Fruit fly (Drosophila melanogaster) whole organism, prepupa: ENCODE measurements around the gene CG33003.

Source experiments
- Blimp-1 ChIP-seq: fragments of 200-800 bp; sonication (Bioruptor generic); optimal IDR thresholded peaks from 3 replicates; lab custom pipeline; 2017; ENCODE audit warnings: missing biosample characterization, missing genetic modification characterization, mild to moderate bottlenecking, moderate library complexity, missing genetic modification reagents
- CG10631 ChIP-seq: fragments of 200-800 bp; sonication (Bioruptor generic); optimal IDR thresholded peaks from 2 replicates; lab custom pipeline; 2016; ENCODE audit warnings: missing biosample characterization, missing genetic modification characterization
- CG10669 ChIP-seq: fragments of 200-800 bp; sonication (Bioruptor generic); optimal IDR thresholded peaks from 3 replicates; lab custom pipeline; 2018; ENCODE audit warnings: missing biosample characterization, mild to moderate bottlenecking, missing genetic modification characterization, moderate library complexity
- CG11294 ChIP-seq: fragments of 200-800 bp; sonication (Bioruptor generic); IDR thresholded peaks from 2 replicates; pipeline ENCODE4 v1.3.6; 2022; ENCODE audit warnings: missing biosample characterization, missing genetic modification characterization
- CG11762 ChIP-seq: fragments of 200-800 bp; sonication (Bioruptor generic); optimal IDR thresholded peaks from 3 replicates; lab custom pipeline; 2016; ENCODE audit warnings: missing biosample characterization, missing genetic modification characterization; ENCODE audit not compliant: insufficient read depth
- CG11902 ChIP-seq: fragments of 200-800 bp; sonication (Bioruptor generic); optimal IDR thresholded peaks from 3 replicates; lab custom pipeline; 2016; ENCODE audit warnings: missing biosample characterization, missing genetic modification characterization
- CG15336 ChIP-seq: fragments of 200-800 bp; sonication (Bioruptor generic); IDR thresholded peaks from 2 replicates; pipeline ENCODE4 v1.3.6; 2022; ENCODE audit warnings: missing biosample characterization, missing genetic modification characterization
- CG1621 ChIP-seq: fragments of 200-800 bp; sonication (Bioruptor generic); optimal IDR thresholded peaks from 3 replicates; lab custom pipeline; 2018; ENCODE audit warnings: missing biosample characterization, mild to moderate bottlenecking, missing genetic modification characterization
- CG16779 ChIP-seq: fragments of 200-800 bp; sonication (Bioruptor generic); optimal IDR thresholded peaks from 3 replicates; lab custom pipeline; 2017; ENCODE audit warnings: missing biosample characterization, mild to moderate bottlenecking, missing genetic modification characterization
- CG3032 ChIP-seq: fragments of 200-800 bp; optimal IDR thresholded peaks from 2 replicates; lab custom pipeline; 2019; ENCODE audit warnings: missing biosample characterization, mild to moderate bottlenecking, missing genetic modification characterization, moderate library complexity
- CG31627 ChIP-seq: fragments of 200-800 bp; sonication (Bioruptor generic); optimal IDR thresholded peaks from 3 replicates; lab custom pipeline; 2016; ENCODE audit warnings: missing biosample characterization, missing genetic modification characterization
- CG32006 ChIP-seq: fragments of 200-800 bp; sonication (Bioruptor generic); optimal IDR thresholded peaks from 3 replicates; lab custom pipeline; 2017; ENCODE audit warnings: missing biosample characterization, mild to moderate bottlenecking, missing genetic modification characterization
- CG34406 ChIP-seq: fragments of 200-800 bp; sonication (Bioruptor generic); optimal IDR thresholded peaks from 3 replicates; lab custom pipeline; 2016; ENCODE audit warnings: missing biosample characterization, missing genetic modification characterization
- CG4318 ChIP-seq: fragments of 200-800 bp; sonication (Bioruptor generic); optimal IDR thresholded peaks from 3 replicates; lab custom pipeline; 2017; ENCODE audit warnings: missing biosample characterization, mild to moderate bottlenecking, missing genetic modification characterization
- CG6163 ChIP-seq: fragments of 200-800 bp; sonication (Bioruptor generic); IDR thresholded peaks from 3 replicates; pipeline ENCODE4 v1.3.6; 2022; ENCODE audit warnings: missing biosample characterization, missing genetic modification characterization
- CG6276 ChIP-seq: fragments of 200-800 bp; sonication (Bioruptor generic); optimal IDR thresholded peaks from 2 replicates; lab custom pipeline; 2017; ENCODE audit warnings: missing biosample characterization, mild to moderate bottlenecking, missing genetic modification characterization
- CG6792 ChIP-seq: fragments of 200-800 bp; sonication (Bioruptor generic); optimal IDR thresholded peaks from 3 replicates; lab custom pipeline; 2016; ENCODE audit warnings: missing biosample characterization, missing genetic modification characterization
- CG6808 ChIP-seq: fragments of 200-800 bp; sonication (Bioruptor generic); optimal IDR thresholded peaks from 3 replicates; lab custom pipeline; 2017; ENCODE audit warnings: missing biosample characterization, missing genetic modification characterization, mild to moderate bottlenecking, moderate library complexity, missing genetic modification reagents
- CG7368 ChIP-seq: fragments of 200-800 bp; sonication (Bioruptor generic); optimal IDR thresholded peaks from 3 replicates; lab custom pipeline; 2016; ENCODE audit warnings: missing biosample characterization, missing genetic modification characterization
- CG8119 ChIP-seq: fragments of 200-800 bp; sonication (Bioruptor generic); IDR thresholded peaks from 3 replicates; pipeline ENCODE4 v1.3.6; 2022; ENCODE audit warnings: missing biosample characterization, missing genetic modification characterization
- CG8319 ChIP-seq: fragments of 200-800 bp; sonication (Bioruptor generic); optimal IDR thresholded peaks from 3 replicates; lab custom pipeline; 2016; ENCODE audit warnings: missing biosample characterization, missing genetic modification characterization
- CG8632 ChIP-seq: fragments of 200-800 bp; sonication (Bioruptor generic); optimal IDR thresholded peaks from 3 replicates; lab custom pipeline; 2016; ENCODE audit warnings: missing biosample characterization, missing genetic modification characterization
- CG9139 ChIP-seq: fragments of 200-800 bp; sonication (Bioruptor generic); optimal IDR thresholded peaks from 3 replicates; lab custom pipeline; 2017; ENCODE audit warnings: missing biosample characterization, mild to moderate bottlenecking, missing genetic modification characterization
- Eip75B ChIP-seq: fragments of 200-800 bp; sonication (Bioruptor generic); optimal IDR thresholded peaks from 3 replicates; lab custom pipeline; 2016; ENCODE audit warnings: missing biosample characterization, missing genetic modification characterization
- Eip78C ChIP-seq: fragments of 200-800 bp; sonication (Bioruptor generic); peaks from one replicate; lab custom pipeline; 2016; ENCODE audit warnings: missing biosample characterization, missing genetic modification characterization
- Ets21C ChIP-seq: fragments of 200-800 bp; sonication (Bioruptor generic); optimal IDR thresholded peaks from 3 replicates; lab custom pipeline; 2016; ENCODE audit warnings: missing biosample characterization, missing genetic modification characterization
- Ets96B ChIP-seq: fragments of 200-800 bp; optimal IDR thresholded peaks from 2 replicates; lab custom pipeline; 2019; ENCODE audit warnings: missing biosample characterization, mild to moderate bottlenecking, missing genetic modification characterization, moderate library complexity
- Hr38 ChIP-seq: sonication (Bioruptor generic); optimal IDR thresholded peaks from 2 replicates; lab custom pipeline; 2016; ENCODE audit warnings: missing biosample characterization, missing genetic modification characterization
- Hr39 ChIP-seq: fragments of 200-800 bp; sonication (Bioruptor generic); optimal IDR thresholded peaks from 2 replicates; lab custom pipeline; 2016; ENCODE audit warnings: missing biosample characterization, missing genetic modification characterization
- Hr4 ChIP-seq: fragments of 200-800 bp; sonication (Bioruptor generic); optimal IDR thresholded peaks from 3 replicates; lab custom pipeline; 2016; ENCODE audit warnings: missing biosample characterization, missing genetic modification characterization
- Lpt ChIP-seq: fragments of 200-800 bp; sonication (Bioruptor generic); optimal IDR thresholded peaks from 3 replicates; lab custom pipeline; 2016; ENCODE audit warnings: missing biosample characterization, missing genetic modification characterization
- Met ChIP-seq: fragments of 200-800 bp; sonication (Bioruptor generic); optimal IDR thresholded peaks from 3 replicates; lab custom pipeline; 2016; ENCODE audit warnings: missing biosample characterization, missing genetic modification characterization
- OdsH ChIP-seq: fragments of 200-800 bp; sonication (Bioruptor generic); optimal IDR thresholded peaks from 3 replicates; lab custom pipeline; 2016; ENCODE audit warnings: missing biosample characterization, missing genetic modification characterization
- Smox ChIP-seq: fragments of 200-800 bp; sonication (Bioruptor generic); optimal IDR thresholded peaks from 3 replicates; lab custom pipeline; 2016; ENCODE audit warnings: missing biosample characterization, missing genetic modification characterization
- Sox102F ChIP-seq: fragments of 200-800 bp; sonication (Bioruptor generic); optimal IDR thresholded peaks from 2 replicates; lab custom pipeline; 2016; ENCODE audit warnings: missing biosample characterization, mild to moderate bottlenecking, missing genetic modification characterization
- Sox14 ChIP-seq: fragments of 200-800 bp; sonication (Bioruptor generic); optimal IDR thresholded peaks from 3 replicates; lab custom pipeline; 2016; ENCODE audit warnings: missing biosample characterization, missing genetic modification characterization
- Sox15 ChIP-seq: fragments of 200-800 bp; sonication (Bioruptor generic); optimal IDR thresholded peaks from 3 replicates; lab custom pipeline; 2016; ENCODE audit warnings: missing biosample characterization, missing genetic modification characterization
- achi ChIP-seq: fragments of 200-800 bp; sonication (Bioruptor generic); optimal IDR thresholded peaks from 3 replicates; lab custom pipeline; 2016; ENCODE audit warnings: missing biosample characterization, missing genetic modification characterization
- acj6 ChIP-seq: fragments of 200-800 bp; sonication (Bioruptor generic); optimal IDR thresholded peaks from 3 replicates; lab custom pipeline; 2016; ENCODE audit warnings: missing biosample characterization, missing genetic modification characterization
- cyc ChIP-seq: fragments of 200-800 bp; sonication (Bioruptor generic); optimal IDR thresholded peaks from 3 replicates; lab custom pipeline; 2016; ENCODE audit warnings: missing biosample characterization, missing genetic modification characterization
- dac ChIP-seq: fragments of 200-800 bp; sonication (Bioruptor generic); optimal IDR thresholded peaks from 2 replicates; lab custom pipeline; 2017; ENCODE audit warnings: missing biosample characterization, mild to moderate bottlenecking, missing genetic modification characterization
- eg ChIP-seq: fragments of 200-800 bp; sonication (Bioruptor generic); IDR thresholded peaks from 3 replicates; pipeline ENCODE4 v1.3.6; 2022; ENCODE audit warnings: missing biosample characterization, missing genetic modification characterization
- esn ChIP-seq: fragments of 200-800 bp; sonication (Bioruptor generic); optimal IDR thresholded peaks from 2 replicates; lab custom pipeline; 2016; ENCODE audit warnings: missing biosample characterization, mild to moderate bottlenecking, missing genetic modification characterization, moderate library complexity
- fd59A ChIP-seq: fragments of 200-800 bp; sonication (Bioruptor generic); optimal IDR thresholded peaks from 2 replicates; lab custom pipeline; 2017; ENCODE audit warnings: missing biosample characterization, mild to moderate bottlenecking, missing genetic modification characterization, missing genetic modification reagents
- fd85E ChIP-seq: fragments of 200-800 bp; sonication (Bioruptor generic); optimal IDR thresholded peaks from 3 replicates; lab custom pipeline; 2016; ENCODE audit warnings: missing biosample characterization, missing genetic modification characterization
- lz ChIP-seq: fragments of 200-800 bp; sonication (Bioruptor generic); optimal IDR thresholded peaks from 3 replicates; lab custom pipeline; 2016; ENCODE audit warnings: missing biosample characterization, missing genetic modification characterization
- net ChIP-seq: fragments of 200-800 bp; sonication (Bioruptor generic); optimal IDR thresholded peaks from 3 replicates; lab custom pipeline; 2016; ENCODE audit warnings: missing biosample characterization, missing genetic modification characterization
- salr ChIP-seq, 2 experiments: fragments of 200-800 bp; sonication (Bioruptor generic); optimal IDR thresholded peaks; 3 replicates each; lab custom pipeline; 2016 to 2018; ENCODE audit warnings: missing biosample characterization in 2 of 2, missing genetic modification characterization in 2 of 2, mild to moderate bottlenecking in 1 of 2
- spab ChIP-seq: fragments of 200-800 bp; sonication (Bioruptor generic); optimal IDR thresholded peaks from 2 replicates; lab custom pipeline; 2017; ENCODE audit warnings: missing biosample characterization, mild to moderate bottlenecking, missing genetic modification characterization, missing genetic modification reagents
- ss ChIP-seq, 2 experiments: fragments of 200-800 bp; sonication (Bioruptor generic); optimal IDR thresholded peaks; 2 replicates in 1 of 2; 3 replicates in 1 of 2; lab custom pipeline; 2017 to 2018; ENCODE audit warnings: mild to moderate bottlenecking in 2 of 2, missing biosample characterization in 2 of 2, missing genetic modification characterization in 2 of 2, moderate library complexity in 1 of 2
- topi ChIP-seq: fragments of 200-800 bp; sonication (Bioruptor generic); optimal IDR thresholded peaks from 3 replicates; lab custom pipeline; 2016; ENCODE audit warnings: missing biosample characterization, missing genetic modification characterization
- vri ChIP-seq: fragments of 200-800 bp; sonication (Bioruptor generic); optimal IDR thresholded peaks from 3 replicates; lab custom pipeline; 2016; ENCODE audit warnings: missing biosample characterization, mild to moderate bottlenecking, missing genetic modification characterization

Gene CG33003

DNA sequence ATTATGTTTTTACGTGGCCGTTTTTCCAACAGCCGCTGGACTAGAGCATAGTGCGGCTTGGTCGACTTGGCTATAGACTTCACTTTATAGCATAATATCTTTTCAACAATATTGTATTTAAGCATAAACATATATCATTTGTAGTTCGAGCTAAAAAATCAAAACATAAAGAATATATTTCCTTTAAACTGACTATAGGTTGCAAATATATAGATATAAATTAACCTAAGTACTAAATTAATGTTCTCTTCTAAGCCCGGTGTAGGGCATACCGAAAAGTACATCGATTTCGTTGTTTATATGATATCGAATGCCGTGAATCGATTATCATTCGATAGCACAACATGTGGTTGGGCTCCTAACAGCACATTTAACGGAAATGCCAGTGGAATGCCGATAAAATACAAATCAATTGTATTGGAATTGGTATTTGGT is 47.8 kb downstream of the CG33003 start, which contains the start of gene MFS18:
TSS of gene MFS18 (minus strand) at position 54 of the 435 bp plus-strand sequence.
- TF ChIP-seq spab (GFP tag; lab: Kevin White, UChicago) (peak; percentile 98), CG11294 (peak; percentile 99), Hr4 (GFP tag; lab: Kevin White, UChicago) (peak; percentile 96), eg (GFP tag; lab: Robert Waterston, UW) (peak; percentile 99), fd59A (GFP tag; lab: Kevin White, UChicago) (peak; percentile 84), CG3032 (tag; lab: Kevin White, UChicago) (peak; percentile 98), CG11762 (GFP tag; lab: Kevin White, UChicago) (peak; percentile 99), esn (GFP tag; lab: Kevin White, UChicago) (peak; percentile 98), CG6163 (GFP tag; lab: Robert Waterston, UW) (peak; percentile 98), Met (GFP tag; lab: Kevin White, UChicago) (peak; percentile 95), Sox15 (GFP tag; lab: Kevin White, UChicago) (peak; percentile 93), achi (GFP tag; lab: Kevin White, UChicago) (peak; percentile 97), CG6792 (GFP tag; lab: Kevin White, UChicago) (peak; percentile 94), cyc (GFP tag; lab: Kevin White, UChicago) (peak; percentile 93), CG16779 (tag; lab: Kevin White, UChicago) (no peak), Ets21C (GFP tag; lab: Kevin White, UChicago) (peak; percentile 84), CG8632 (GFP tag; lab: Kevin White, UChicago) (peak; percentile 98), CG4318 (no peak), Hr39 (peak; percentile 88), ss (GFP tag; optimal IDR thresholded peaks at IDR 0.05; lab: Kevin White, UChicago) (peak in 1 of 2 experiments; percentile 90), Smox (GFP tag; lab: Kevin White, UChicago) (peak; percentile 95), Eip78C (GFP tag; lab: Kevin White, UChicago) (peak; percentile 99), CG8119 (peak; percentile 99), CG6276 (GFP tag; lab: Kevin White, UChicago) (peak; percentile 98), CG10669 (GFP tag; lab: Kevin White, UChicago) (peak; percentile 99), Lpt (GFP tag; lab: Kevin White, UChicago) (peak; percentile 93), lz (GFP tag; lab: Kevin White, UChicago) (peak; percentile 94), CG8319 (peak; percentile 98), Eip75B (GFP tag; lab: Kevin White, UChicago) (peak; percentile 92), OdsH (GFP tag; lab: Kevin White, UChicago) (peak; percentile 97), CG15336 (GFP tag; lab: Robert Waterston, UW) (peak; percentile 99), CG34406 (GFP tag; lab: Kevin White, UChicago) (peak; percentile 98), Hr38 (peak; percentile 20), CG1621 (tag; lab: Kevin White, UChicago) (peak; percentile 85), dac (GFP tag; lab: Kevin White, UChicago) (peak; percentile 81), CG11902 (GFP tag; lab: Kevin White, UChicago) (peak; percentile 95), salr (GFP tag; optimal IDR thresholded peaks at IDR 0.05; lab: Kevin White, UChicago) (peak; percentile 81 to 96), CG9139 (GFP tag; lab: Kevin White, UChicago) (no peak), CG7368 (peak; percentile 99), Ets96B (tag; lab: Kevin White, UChicago) (peak; percentile 89), CG32006 (GFP tag; lab: Kevin White, UChicago) (peak; percentile 96), topi (peak; percentile 95), acj6 (GFP tag; lab: Kevin White, UChicago) (peak; percentile 97), Sox102F (GFP tag; lab: Kevin White, UChicago) (peak; percentile 94), CG6808 (GFP tag; lab: Kevin White, UChicago) (peak; percentile 95), fd85E (peak; percentile 97), Blimp-1 (GFP tag; lab: Kevin White, UChicago) (peak; percentile 90), net (peak; percentile 97), vri (GFP tag; lab: Kevin White, UChicago) (no peak), CG10631 (GFP tag; lab: Kevin White, UChicago) (peak; percentile 97), Sox14 (GFP tag; lab: Kevin White, UChicago) (peak; percentile 92), CG31627 (GFP tag; lab: Kevin White, UChicago) (peak; percentile 91)
